Fruit fly (Drosophila melanogaster): ENCODE results near the gene CG4074.
A peak's percentile ranks its signal among the peaks of the same experiment; 100 is the strongest.

Gene CG4074

dm6 chr3L:20733530-20734257 is 35.6 kb downstream of the CG4074 start:
- peak; percentile 8 for TF ChIP-seq CG14655 (GFP tag; optimal IDR thresholded peaks at IDR 0.05)
- peak; percentile 40; the same call in 1 of the 3 replicates for TF ChIP-seq CG4496 (GFP tag; IDR thresholded peaks at IDR 0.05)
- TF ChIP-seq CG8301 (tag; optimal IDR thresholded peaks at IDR 0.05): no peak
- TF ChIP-seq D1 (tag; optimal IDR thresholded peaks at IDR 0.05): no peak
- TF ChIP-seq EcR (GFP tag; optimal IDR thresholded peaks at IDR 0.05): peak; percentile 53
- TF ChIP-seq CG13204 (GFP tag; optimal IDR thresholded peaks at IDR 0.05): peak; percentile 83
- peak; percentile 53; the same call in 1 of the 3 replicates for TF ChIP-seq fd96Ca (GFP tag; IDR thresholded peaks at IDR 0.05)

DNA sequence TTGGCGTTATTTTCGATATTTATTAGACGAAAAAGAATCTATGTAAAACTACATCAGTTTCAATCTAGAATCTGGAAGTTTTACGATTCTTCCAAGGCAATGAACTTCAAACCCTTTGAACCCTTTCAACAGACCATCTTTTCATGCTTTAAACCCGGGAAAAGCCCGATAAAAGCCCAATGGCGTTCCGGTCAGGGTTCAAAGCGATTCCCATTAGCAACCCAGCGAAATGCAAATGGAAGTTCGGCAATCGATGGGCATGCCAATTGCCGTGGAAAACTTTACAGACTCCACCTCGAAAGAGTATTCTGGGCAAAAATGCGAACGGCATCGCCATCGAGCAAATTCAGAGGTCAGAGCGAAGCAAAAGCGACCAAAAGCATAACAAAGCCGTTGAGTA is 36.8 kb downstream of the CG4074 start:
- peak; percentile 4 for TF ChIP-seq CG9948 (tag; optimal IDR thresholded peaks at IDR 0.05)
- 0 out of 3 replicates have a peak, but pooled peaks have one; percentile 28 for TF ChIP-seq CG4496 (GFP tag; IDR thresholded peaks at IDR 0.05)
- TF ChIP-seq fd96Ca (GFP tag; IDR thresholded peaks at IDR 0.05): no peak
- TF ChIP-seq CG8159 (tag; optimal IDR thresholded peaks at IDR 0.05): peak; percentile 31

- no peak for TF ChIP-seq EcR (GFP tag; optimal IDR thresholded peaks at IDR 0.05)
- TF ChIP-seq Ets98B (GFP tag; IDR thresholded peaks at IDR 0.05): peak; percentile 60
- peak; percentile 3 for TF ChIP-seq CG8301 (tag; optimal IDR thresholded peaks at IDR 0.05)
- peak; percentile 50; the same call in 1 of the 2 replicates for TF ChIP-seq CG12605 (GFP tag; IDR thresholded peaks at IDR 0.05)
- no peak for TF ChIP-seq rn (GFP tag; IDR thresholded peaks at IDR 0.05)
- no peak for TF ChIP-seq CG14655 (GFP tag; optimal IDR thresholded peaks at IDR 0.05)
- TF ChIP-seq D1 (tag; optimal IDR thresholded peaks at IDR 0.05): no peak
- TF ChIP-seq CG17806 (tag; optimal IDR thresholded peaks at IDR 0.05): no peak
- TF ChIP-seq CG8159 (tag; optimal IDR thresholded peaks at IDR 0.05): peak; percentile 9
- peak; percentile 40 for TF ChIP-seq Snoo (tag; optimal IDR thresholded peaks at IDR 0.05)
- TF ChIP-seq Pif1A (GFP tag; optimal IDR thresholded peaks at IDR 0.05): no peak
- TF ChIP-seq fd96Ca (GFP tag; IDR thresholded peaks at IDR 0.05): peak; percentile 35; the same call in 1 of the 3 replicates
- peak; percentile 72 for TF ChIP-seq CG32121 (GFP tag; IDR thresholded peaks at IDR 0.05)
- TF ChIP-seq gl (tag; optimal IDR thresholded peaks at IDR 0.05): peak; percentile 24
- TF ChIP-seq CG9948 (tag; optimal IDR thresholded peaks at IDR 0.05): no peak
- TF ChIP-seq CG4496 (GFP tag; IDR thresholded peaks at IDR 0.05): peak; percentile 54; the same call in 2 of the 3 replicates
- TF ChIP-seq CG13204 (GFP tag; optimal IDR thresholded peaks at IDR 0.05): no peak
- TF ChIP-seq Pif1B (GFP tag; optimal IDR thresholded peaks at IDR 0.05): no peak
- TF ChIP-seq CG34367 (tag; optimal IDR thresholded peaks at IDR 0.05): no peak
- TF ChIP-seq CG15710 (tag; optimal IDR thresholded peaks at IDR 0.05): no peak
- no peak for TF ChIP-seq CG10348 (GFP tag; IDR thresholded peaks at IDR 0.05)
Measured at dm6 chr3L:20730323-20731238, 38.7 kb downstream of the CG4074 start, which contains the start of gene CG13252. Gene CG13252 (plus strand): TSS chr3L:20730591.

DNA sequence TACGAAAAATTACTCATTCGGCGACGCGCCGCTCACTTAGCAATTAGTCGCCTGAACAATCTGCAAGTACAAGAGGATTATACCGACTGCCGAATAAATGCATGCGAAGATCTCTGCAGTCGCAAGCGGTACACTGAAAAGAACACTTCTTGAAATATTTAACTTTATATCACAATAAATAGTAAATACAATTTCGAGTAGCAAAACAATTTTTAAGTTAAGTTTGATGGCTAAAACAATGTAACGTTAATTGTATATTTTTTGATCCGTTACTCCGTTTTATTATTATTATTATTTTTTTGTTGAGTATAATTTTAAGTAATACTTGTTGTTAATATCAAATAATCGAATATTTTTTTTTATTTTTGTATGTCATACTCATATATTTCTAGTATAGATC is 39.9 kb downstream of the CG4074 start:
- TF ChIP-seq CG15710 (tag; optimal IDR thresholded peaks at IDR 0.05) (no peak), Ets98B (GFP tag; IDR thresholded peaks at IDR 0.05) (no peak), CG9948 (tag; optimal IDR thresholded peaks at IDR 0.05) (peak; percentile 15), CG34367 (tag; optimal IDR thresholded peaks at IDR 0.05) (no peak), CG32121 (GFP tag; IDR thresholded peaks at IDR 0.05) (no peak), gl (tag; optimal IDR thresholded peaks at IDR 0.05) (no peak), Snoo (tag; optimal IDR thresholded peaks at IDR 0.05) (peak; percentile 17), CG8301 (tag; optimal IDR thresholded peaks at IDR 0.05) (no peak), rn (GFP tag; IDR thresholded peaks at IDR 0.05) (no peak), Pif1A (GFP tag; optimal IDR thresholded peaks at IDR 0.05) (no peak), CG4496 (GFP tag; IDR thresholded peaks at IDR 0.05) (no peak), CG14655 (GFP tag; optimal IDR thresholded peaks at IDR 0.05) (no peak), CG10348 (GFP tag; IDR thresholded peaks at IDR 0.05) (no peak), D1 (tag; optimal IDR thresholded peaks at IDR 0.05) (no peak), EcR (GFP tag; optimal IDR thresholded peaks at IDR 0.05) (no peak), fd96Ca (GFP tag; IDR thresholded peaks at IDR 0.05) (no peak), CG17806 (tag; optimal IDR thresholded peaks at IDR 0.05) (no peak), CG12605 (GFP tag; IDR thresholded peaks at IDR 0.05) (no peak), Pif1B (GFP tag; optimal IDR thresholded peaks at IDR 0.05) (no peak), CG13204 (GFP tag; optimal IDR thresholded peaks at IDR 0.05) (no peak), CG8159 (tag; optimal IDR thresholded peaks at IDR 0.05) (peak; percentile 20)

DNA sequence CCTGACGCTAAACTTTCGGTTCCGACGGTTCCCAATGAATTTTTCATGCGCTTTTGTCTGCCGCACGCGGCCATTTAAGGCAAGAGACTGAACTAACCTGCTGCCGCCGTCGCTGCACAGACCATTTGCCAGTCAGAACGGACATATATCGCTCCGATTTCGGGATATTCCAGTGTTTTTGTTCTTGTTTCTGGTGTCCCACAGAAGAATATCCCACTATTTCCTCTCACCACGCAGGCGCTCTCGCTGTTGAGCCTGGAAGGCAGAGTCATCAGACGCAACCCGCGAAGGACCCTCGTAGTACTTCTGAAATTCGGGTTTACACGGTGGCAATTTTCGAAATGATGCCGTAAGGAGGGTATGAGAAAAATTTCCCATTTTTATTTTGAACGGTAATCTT is 50.2 kb downstream of the CG4074 start, which contains the start of gene cmpy:
cmpy (minus strand) TSS at position 101 of the 400 bp plus-strand sequence.
- TF ChIP-seq CG13204 (GFP tag; optimal IDR thresholded peaks at IDR 0.05) (no peak), CG9948 (tag; optimal IDR thresholded peaks at IDR 0.05) (no peak), CG4496 (GFP tag; IDR thresholded peaks at IDR 0.05) (no peak), CG8159 (tag; optimal IDR thresholded peaks at IDR 0.05) (no peak), CG17806 (tag; optimal IDR thresholded peaks at IDR 0.05) (no peak), EcR (GFP tag; optimal IDR thresholded peaks at IDR 0.05) (no peak), CG15710 (tag; optimal IDR thresholded peaks at IDR 0.05) (no peak), Pif1A (GFP tag; optimal IDR thresholded peaks at IDR 0.05) (no peak)

All from whole organism, pupa.